ENCODE assay signal across 1 fruit fly cellular context in genomic region chr3L:3417759-3418158, dm6.
TF ChIP-seq lines count a peak whose summit lies in the region.

No protein-coding gene starts in this region.

TF ChIP-seq in whole organism, embryonic, 481 proteins besides CTCF, POLR2A, EP300 and RAD21 (continued from another document):
- TF ChIP-seq Gsc (GFP tag; IDR thresholded peaks at IDR 0.05; lab: Robert Waterston, UW), result no peak
